Fruit fly (Drosophila melanogaster): ENCODE measurements around the gene ds.
A peak's percentile ranks its signal among the peaks of the same experiment; 100 is the strongest.

Gene ds

DNA sequence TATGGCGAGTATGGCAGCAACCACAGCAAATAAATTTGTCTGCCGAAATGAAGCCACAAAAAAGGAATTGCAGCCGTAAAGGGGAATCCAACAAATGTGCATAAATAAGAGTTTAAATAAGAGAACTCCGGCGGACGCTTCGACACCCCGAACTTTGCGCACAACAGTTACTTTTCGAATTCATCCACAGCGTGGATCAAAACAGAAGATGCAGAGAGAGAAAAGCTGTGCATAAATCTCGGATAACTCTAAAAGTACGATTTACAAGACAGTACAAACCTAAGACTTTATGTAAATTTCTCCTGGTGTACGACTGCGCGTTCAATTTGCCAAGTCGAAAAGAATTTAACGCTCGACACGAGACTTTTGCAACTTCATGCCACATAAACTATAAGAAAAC lies 18.3 kb downstream of the ds start:
- TF ChIP-seq achi (GFP tag; optimal IDR thresholded peaks at IDR 0.05), result peak; percentile 7
- TF ChIP-seq CG31627 (GFP tag; optimal IDR thresholded peaks at IDR 0.05), result peak; percentile 0
- no peak for TF ChIP-seq CG6808 (GFP tag; optimal IDR thresholded peaks at IDR 0.05)
- TF ChIP-seq CG7368 (GFP tag; optimal IDR thresholded peaks at IDR 0.05), result no peak
- peak; percentile 70 for TF ChIP-seq Eip78C (GFP tag)
- TF ChIP-seq Smox (GFP tag; optimal IDR thresholded peaks at IDR 0.05), result peak; percentile 19
- TF ChIP-seq Sox102F (GFP tag; optimal IDR thresholded peaks at IDR 0.05), result peak; percentile 47
- peak; percentile 38 for TF ChIP-seq cyc (GFP tag; optimal IDR thresholded peaks at IDR 0.05)
- peak; percentile 19 for TF ChIP-seq Hr39 (GFP tag; optimal IDR thresholded peaks at IDR 0.05)
- TF ChIP-seq fkh (GFP tag; optimal IDR thresholded peaks at IDR 0.05), result no peak
- TF ChIP-seq topi (GFP tag; optimal IDR thresholded peaks at IDR 0.05), result peak; percentile 47
- TF ChIP-seq CG32006 (GFP tag; optimal IDR thresholded peaks at IDR 0.05), result no peak
- TF ChIP-seq CG6792 (GFP tag; optimal IDR thresholded peaks at IDR 0.05), result no peak
- TF ChIP-seq Eip75B (GFP tag; optimal IDR thresholded peaks at IDR 0.05), result peak; percentile 15
- TF ChIP-seq lz (GFP tag; optimal IDR thresholded peaks at IDR 0.05), result peak; percentile 32
- peak; percentile 57 for TF ChIP-seq esn (GFP tag; optimal IDR thresholded peaks at IDR 0.05)
- TF ChIP-seq CG3919 (GFP tag; optimal IDR thresholded peaks at IDR 0.05), result peak; percentile 22
- peak; percentile 47 for TF ChIP-seq Met (GFP tag; optimal IDR thresholded peaks at IDR 0.05)
- no peak for TF ChIP-seq CG6854 (GFP tag; optimal IDR thresholded peaks at IDR 0.05)
- TF ChIP-seq svp (GFP tag), result peak; percentile 56

DNA sequence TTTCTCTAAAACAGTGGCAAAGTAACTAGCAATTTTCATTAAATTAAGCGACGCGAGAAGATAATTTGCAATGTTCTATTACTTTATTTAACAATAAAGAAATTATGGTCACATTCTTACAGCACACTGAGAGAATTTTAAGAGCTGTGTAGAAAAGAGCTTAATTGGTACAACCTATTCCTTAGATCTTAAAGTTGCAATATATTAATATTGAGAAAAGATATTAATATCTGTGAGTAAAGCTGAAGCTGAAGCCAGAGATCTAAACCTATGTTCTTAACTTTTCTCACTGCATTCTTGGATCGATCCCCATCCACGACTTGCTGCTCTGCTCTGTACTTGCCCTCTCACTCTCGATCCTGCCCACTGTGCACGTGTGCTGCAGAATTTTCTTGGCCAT lies 30.0 kb downstream of the ds start:
- peak; percentile 4 for TF ChIP-seq CG31627 (GFP tag; optimal IDR thresholded peaks at IDR 0.05)
- no peak for TF ChIP-seq topi (GFP tag; optimal IDR thresholded peaks at IDR 0.05)
- TF ChIP-seq Eip75B (GFP tag; optimal IDR thresholded peaks at IDR 0.05), result peak; percentile 41
- peak; percentile 34 for TF ChIP-seq esn (GFP tag; optimal IDR thresholded peaks at IDR 0.05)
- peak; percentile 22 for TF ChIP-seq CG3919 (GFP tag; optimal IDR thresholded peaks at IDR 0.05)
- peak; percentile 51; the same call in 1 of the 3 replicates for TF ChIP-seq CG6163 (GFP tag; IDR thresholded peaks at IDR 0.05)
- peak in 1 of 2 experiments; percentile 20 for TF ChIP-seq salr (GFP tag; optimal IDR thresholded peaks at IDR 0.05)
- peak; percentile 34 for TF ChIP-seq fd59A (GFP tag; optimal IDR thresholded peaks at IDR 0.05)
- peak; percentile 49 for TF ChIP-seq Sox14 (GFP tag; optimal IDR thresholded peaks at IDR 0.05)
- TF ChIP-seq achi (GFP tag; optimal IDR thresholded peaks at IDR 0.05), result peak; percentile 19
- no peak for TF ChIP-seq Sox102F (GFP tag; optimal IDR thresholded peaks at IDR 0.05)
- TF ChIP-seq dsx (GFP tag; optimal IDR thresholded peaks at IDR 0.05; ENCODE audit: poor library complexity, severe bottlenecking), result no peak
- TF ChIP-seq CG4318 (GFP tag; optimal IDR thresholded peaks at IDR 0.05), result peak; percentile 13
- TF ChIP-seq cyc (GFP tag; optimal IDR thresholded peaks at IDR 0.05), result peak; percentile 9
- no peak for TF ChIP-seq Ets21C (GFP tag; optimal IDR thresholded peaks at IDR 0.05)
- TF ChIP-seq Met (GFP tag; optimal IDR thresholded peaks at IDR 0.05), result peak; percentile 12
- TF ChIP-seq svp (GFP tag), result peak; percentile 63
- peak; percentile 31 for TF ChIP-seq CG32006 (GFP tag; optimal IDR thresholded peaks at IDR 0.05)
- peak; percentile 32 for TF ChIP-seq pdm3 (GFP tag; optimal IDR thresholded peaks at IDR 0.05)
- peak; percentile 55 for TF ChIP-seq CG10631 (GFP tag; optimal IDR thresholded peaks at IDR 0.05)
- TF ChIP-seq acj6 (GFP tag; optimal IDR thresholded peaks at IDR 0.05), result peak; percentile 26
- TF ChIP-seq Eip78C (GFP tag), result peak; percentile 49
- TF ChIP-seq CG1621 (tag; optimal IDR thresholded peaks at IDR 0.05), result no peak
- TF ChIP-seq OdsH (GFP tag; optimal IDR thresholded peaks at IDR 0.05), result peak; percentile 39

DNA sequence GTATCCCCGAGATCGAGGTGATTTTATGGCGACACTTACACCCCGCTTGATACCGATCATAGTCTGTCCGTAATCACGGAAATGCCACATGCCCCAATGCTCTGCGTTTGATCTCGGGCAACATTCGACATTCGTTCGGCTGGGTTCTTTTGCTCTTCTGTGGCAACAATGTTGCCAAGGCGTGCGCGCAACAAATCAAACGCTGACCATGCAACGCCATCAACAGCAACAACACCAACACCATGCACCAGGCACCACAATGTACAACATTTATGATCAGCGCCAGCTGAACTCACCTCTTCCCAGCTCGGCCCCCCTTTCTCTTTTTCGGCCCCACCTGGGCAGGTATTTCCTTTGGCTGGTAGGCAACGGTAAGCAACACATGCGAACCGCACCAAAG lies 30.7 kb downstream of the ds start:
- TF ChIP-seq CG11762 (GFP tag; optimal IDR thresholded peaks at IDR 0.05; ENCODE audit: insufficient read depth) (no peak), dsx (GFP tag; optimal IDR thresholded peaks at IDR 0.05; ENCODE audit: poor library complexity, severe bottlenecking) (peak; percentile 80)

DNA sequence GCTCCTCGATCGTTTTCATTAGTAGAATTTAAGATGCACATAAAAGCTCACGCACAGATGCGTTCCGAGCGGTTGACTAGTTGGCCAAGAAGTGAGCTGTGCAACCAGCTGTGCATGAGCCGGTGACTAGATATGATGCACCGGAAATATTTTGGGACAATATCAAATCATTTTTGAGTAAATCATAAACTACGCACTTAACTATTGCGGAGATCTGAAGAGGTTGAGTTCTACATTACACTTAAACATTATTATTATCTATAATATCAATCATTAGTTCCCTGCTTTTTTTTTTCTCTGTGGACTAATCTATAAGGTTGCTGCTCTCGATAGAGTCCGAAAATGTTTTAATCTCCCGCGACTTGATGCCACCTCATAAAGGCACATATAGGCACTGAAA lies 31.7 kb downstream of the ds start:
- no peak for TF ChIP-seq topi (GFP tag; optimal IDR thresholded peaks at IDR 0.05)
- TF ChIP-seq CG11294 (GFP tag; IDR thresholded peaks at IDR 0.05), result 0 out of 2 replicates have a peak, but pooled peaks have one; percentile 7
- peak; percentile 42 for TF ChIP-seq CG32006 (GFP tag; optimal IDR thresholded peaks at IDR 0.05)
- peak; percentile 37 for TF ChIP-seq pdm3 (GFP tag; optimal IDR thresholded peaks at IDR 0.05)
- peak; percentile 44; the same call in 1 of the 3 replicates for TF ChIP-seq CG6163 (GFP tag; IDR thresholded peaks at IDR 0.05)
- no peak for TF ChIP-seq Ets21C (GFP tag; optimal IDR thresholded peaks at IDR 0.05)
- peak; percentile 4 for TF ChIP-seq Hr4 (GFP tag; optimal IDR thresholded peaks at IDR 0.05)
- no peak for TF ChIP-seq vri (GFP tag; optimal IDR thresholded peaks at IDR 0.05)
- 0 out of 3 replicates have a peak, but pooled peaks have one; percentile 53 for TF ChIP-seq CG8119 (GFP tag; IDR thresholded peaks at IDR 0.05)
- TF ChIP-seq CG8632 (GFP tag; optimal IDR thresholded peaks at IDR 0.05), result no peak
- peak; percentile 10 for TF ChIP-seq acj6 (GFP tag; optimal IDR thresholded peaks at IDR 0.05)
- peak; percentile 47; the same call in 1 of the 2 replicates for TF ChIP-seq CG15336 (GFP tag; IDR thresholded peaks at IDR 0.05)
- TF ChIP-seq Gug (GFP tag; IDR thresholded peaks at IDR 0.05), result 0 out of 2 replicates have a peak, but pooled peaks have one; percentile 18
- TF ChIP-seq Eip78C (GFP tag), result peak; percentile 54
- TF ChIP-seq eg (GFP tag; IDR thresholded peaks at IDR 0.05), result 0 out of 3 replicates have a peak, but pooled peaks have one; percentile 36
- peak; percentile 13 for TF ChIP-seq CG6276 (GFP tag; optimal IDR thresholded peaks at IDR 0.05)
- peak; percentile 18 for TF ChIP-seq CG10631 (GFP tag; optimal IDR thresholded peaks at IDR 0.05)
- TF ChIP-seq OdsH (GFP tag; optimal IDR thresholded peaks at IDR 0.05), result peak; percentile 18
- TF ChIP-seq CG8319 (GFP tag; optimal IDR thresholded peaks at IDR 0.05), result no peak
- no peak for TF ChIP-seq CG3032 (tag; optimal IDR thresholded peaks at IDR 0.05)
- peak; percentile 19 for TF ChIP-seq svp (GFP tag)
